Fruit fly (Drosophila melanogaster): Measurements from ENCODE around the gene mex1.

Gene mex1

DNA sequence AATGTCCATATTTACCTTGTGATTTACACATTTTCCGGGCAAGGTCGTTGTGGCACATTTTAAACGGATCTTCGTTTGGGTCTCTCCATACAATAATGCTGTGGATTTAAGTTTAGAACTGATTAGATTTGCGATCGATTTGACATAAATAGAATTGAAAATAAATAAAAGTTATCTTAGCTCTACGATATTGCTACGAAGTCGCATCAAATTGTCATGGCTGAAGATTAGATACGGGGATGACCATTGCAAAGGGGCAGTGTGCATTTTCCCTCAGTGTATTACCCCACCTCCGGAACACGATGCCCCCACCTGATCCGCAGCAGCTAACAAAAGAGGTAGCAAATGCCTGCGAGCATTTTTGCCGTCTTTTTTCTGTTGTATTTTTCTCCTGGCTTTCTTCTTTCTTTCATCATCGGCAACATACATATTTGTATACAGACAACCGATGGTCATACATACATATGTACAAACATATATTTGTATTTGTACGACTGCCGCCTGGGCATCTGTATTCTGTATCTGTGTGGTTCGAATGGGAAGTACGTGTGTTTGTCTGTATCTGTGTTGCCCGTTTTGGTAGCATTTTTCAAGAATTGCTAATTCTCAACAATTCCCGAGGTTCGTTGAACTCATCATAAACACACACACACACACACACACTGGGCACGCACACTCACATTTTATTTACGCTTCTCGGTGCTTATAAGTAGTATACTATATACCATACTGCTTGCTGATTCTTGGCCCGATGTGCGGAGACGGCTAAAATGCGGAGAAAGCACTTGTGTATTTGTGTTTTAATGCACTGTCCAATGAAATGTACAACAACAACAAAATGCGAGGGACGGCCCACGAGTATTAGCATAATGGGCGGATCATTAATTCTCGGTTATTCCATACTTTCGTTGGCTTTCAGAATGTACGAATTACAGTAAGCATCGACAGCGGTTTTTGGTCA lies 25.3 kb upstream of the mex1 start:
- TF ChIP-seq sd (tag; optimal IDR thresholded peaks at IDR 0.05) (peak; percentile 53), gsb (GFP tag; IDR thresholded peaks at IDR 0.05) (no peak), CG18619 (GFP tag; optimal IDR thresholded peaks at IDR 0.05) (no peak), sens (GFP tag) (peak; percentile 66), CG31441 (GFP tag; IDR thresholded peaks at IDR 0.05) (0 out of 2 replicates have a peak, but pooled peaks have one; percentile 17), Awh (GFP tag; IDR thresholded peaks at IDR 0.05) (no peak), dmrt99B (tag; optimal IDR thresholded peaks at IDR 0.05) (peak; percentile 20), bsh (GFP tag; optimal IDR thresholded peaks at IDR 0.05) (peak in 1 of 2 experiments; percentile 20), CG14965 (GFP tag; optimal IDR thresholded peaks at IDR 0.05; ENCODE audit: borderline replicate concordance) (no peak), CG18011 (GFP tag; optimal IDR thresholded peaks at IDR 0.05) (no peak), CG18476 (GFP tag; optimal IDR thresholded peaks at IDR 0.05) (no peak), lmd (GFP tag; IDR thresholded peaks at IDR 0.05) (0 out of 2 replicates have a peak, but pooled peaks have one; percentile 17), Neu2 (GFP tag; optimal IDR thresholded peaks at IDR 0.05; ENCODE audit: borderline replicate concordance) (no peak), CG12942 (GFP tag; optimal IDR thresholded peaks at IDR 0.05) (no peak), Asciz (GFP tag; optimal IDR thresholded peaks at IDR 0.05) (peak; percentile 26), CG17361 (GFP tag; IDR thresholded peaks at IDR 0.05) (peak; percentile 41; the same call in 2 of the 3 replicates), kni (GFP tag; optimal IDR thresholded peaks at IDR 0.05) (peak; percentile 17), crp (GFP tag; optimal IDR thresholded peaks at IDR 0.05) (no peak), sc (optimal IDR thresholded peaks at IDR 0.05) (no peak), sc (GFP tag; optimal IDR thresholded peaks at IDR 0.05) (no peak), CG12155 (GFP tag; optimal IDR thresholded peaks at IDR 0.05) (no peak), CG4424 (GFP tag; optimal IDR thresholded peaks at IDR 0.05) (peak; percentile 15), Ets65A (GFP tag) (peak; percentile 60), Opbp (GFP tag; IDR thresholded peaks at IDR 0.05; ENCODE audit: partially characterized antibody) (0 out of 3 replicates have a peak, but pooled peaks have one; percentile 12), CG6854 (GFP tag; optimal IDR thresholded peaks at IDR 0.05) (no peak), Hmr (GFP tag; optimal IDR thresholded peaks at IDR 0.05) (no peak), CG7357 (GFP tag; IDR thresholded peaks at IDR 0.05) (no peak), dpn (GFP tag; optimal IDR thresholded peaks at IDR 0.05) (no peak), ranshi (GFP tag; IDR thresholded peaks at IDR 0.05) (0 out of 2 replicates have a peak, but pooled peaks have one; percentile 6), CG5245 (GFP tag; optimal IDR thresholded peaks at IDR 0.05) (no peak), aop (GFP tag; IDR thresholded peaks at IDR 0.05) (no peak), zfh2 (GFP tag; optimal IDR thresholded peaks at IDR 0.05) (no peak), CG10431 (GFP tag; optimal IDR thresholded peaks at IDR 0.05) (no peak), Trl (optimal IDR thresholded peaks at IDR 0.05) (no peak), Trl (GFP tag; optimal IDR thresholded peaks at IDR 0.05) (no peak), phol (tag; optimal IDR thresholded peaks at IDR 0.05) (peak; percentile 23), lov (optimal IDR thresholded peaks at IDR 0.05) (no peak), lov (GFP tag; IDR thresholded peaks at IDR 0.05) (0 out of 3 replicates have a peak, but pooled peaks have one; percentile 32), CG11696 (GFP tag; IDR thresholded peaks at IDR 0.05) (no peak), chif (GFP tag; optimal IDR thresholded peaks at IDR 0.05) (no peak), Sox102F (GFP tag; optimal IDR thresholded peaks at IDR 0.05) (peak; percentile 17), vvl (GFP tag; IDR thresholded peaks at IDR 0.05) (peak; percentile 12; the same call in 1 of the 2 replicates), bowl (GFP tag; IDR thresholded peaks at IDR 0.05) (no peak), CG15479 (GFP tag; optimal IDR thresholded peaks at IDR 0.05) (no peak), esg (GFP tag; conservative IDR thresholded peaks at IDR 0.05) (no peak), kah (GFP tag; optimal IDR thresholded peaks at IDR 0.05) (no peak), bab2 (GFP tag; optimal IDR thresholded peaks at IDR 0.05) (no peak), Elba2 (GFP tag; optimal IDR thresholded peaks at IDR 0.05) (no peak), CG10979 (tag; optimal IDR thresholded peaks at IDR 0.05) (peak; percentile 8)

All from whole organism, embryonic.